Worm (Caenorhabditis elegans) whole organism, late embryonic: ENCODE measurements around the gene T28D6.5.

Experiments used
- C38D4.7 ChIP-seq: fragments of 200-800 bp; sonication (Bioruptor generic); optimal IDR thresholded peaks from 2 replicates; lab custom pipeline; 2018; ENCODE audit warnings: mild to moderate bottlenecking, missing genetic modification characterization, moderate library complexity, missing compliant biosample characterization
- K09A11.1 ChIP-seq: sonication (generic microtip); optimal IDR thresholded peaks from 2 replicates; lab custom pipeline; 2017; ENCODE audit warnings: antibody characterized with exemption, mild to moderate bottlenecking, missing genetic modification characterization, missing compliant biosample characterization; ENCODE audit not compliant: insufficient read depth
- T23F11.4 ChIP-seq: fragments of 200-800 bp; sonication (Bioruptor generic); optimal IDR thresholded peaks from 2 replicates; lab custom pipeline; 2018; ENCODE audit warnings: mild to moderate bottlenecking, missing genetic modification characterization, missing compliant biosample characterization
- Y22D7AL.16 ChIP-seq: sonication (generic microtip); optimal IDR thresholded peaks from 2 replicates; lab custom pipeline; 2016; ENCODE audit warnings: missing genetic modification characterization, missing compliant biosample characterization
- ceh-14 ChIP-seq: sonication (generic microtip); optimal IDR thresholded peaks from 2 replicates; lab custom pipeline; 2016; ENCODE audit warnings: missing genotype, missing genetic modification characterization, missing compliant biosample characterization
- ceh-18 ChIP-seq: sonication (generic microtip); optimal IDR thresholded peaks from 2 replicates; lab custom pipeline; 2016; ENCODE audit warnings: missing genetic modification characterization, missing compliant biosample characterization
- ceh-19 ChIP-seq: fragments of 200-800 bp; sonication (Bioruptor generic); optimal IDR thresholded peaks from 2 replicates; lab custom pipeline; 2018; ENCODE audit warnings: mild to moderate bottlenecking, missing genetic modification characterization, missing compliant biosample characterization
- ceh-2 ChIP-seq: sonication (generic microtip); optimal IDR thresholded peaks from 2 replicates; lab custom pipeline; 2016; ENCODE audit warnings: missing genotype, missing genetic modification characterization, missing compliant biosample characterization
- ceh-22 ChIP-seq: sonication (generic microtip); optimal IDR thresholded peaks from 2 replicates; lab custom pipeline; 2017; ENCODE audit warnings: missing biosample characterization, missing genetic modification characterization
- ceh-24 ChIP-seq: sonication (generic microtip); optimal IDR thresholded peaks from 2 replicates; lab custom pipeline; 2016; ENCODE audit warnings: mild to moderate bottlenecking, missing genetic modification characterization, missing compliant biosample characterization
- ceh-30 ChIP-seq: fragments of 150-350 bp; optimal IDR thresholded peaks from 2 replicates; lab custom pipeline; 2014; ENCODE audit warnings: missing biosample characterization, missing genetic modification characterization
- ceh-31 ChIP-seq: sonication (generic microtip); optimal IDR thresholded peaks from 2 replicates; lab custom pipeline; 2016; ENCODE audit warnings: missing genetic modification characterization, missing compliant biosample characterization
- ceh-9 ChIP-seq: sonication (generic microtip); optimal IDR thresholded peaks from 2 replicates; lab custom pipeline; 2016; ENCODE audit warnings: mild to moderate bottlenecking, missing genetic modification characterization, inconsistent platforms, missing compliant biosample characterization
- che-1 ChIP-seq: sonication (generic microtip); optimal IDR thresholded peaks from 2 replicates; lab custom pipeline; 2016; ENCODE audit warnings: mild to moderate bottlenecking, missing genetic modification characterization, missing compliant biosample characterization
- dve-1 ChIP-seq: sonication (generic microtip); optimal IDR thresholded peaks from 2 replicates; lab custom pipeline; 2017; ENCODE audit warnings: antibody characterized with exemption, mild to moderate bottlenecking, missing genetic modification characterization, missing compliant biosample characterization
- elt-4 ChIP-seq: sonication (generic microtip); optimal IDR thresholded peaks from 2 replicates; lab custom pipeline; 2016; ENCODE audit warnings: missing genetic modification characterization, missing compliant biosample characterization
- eyg-1 ChIP-seq: sonication (generic microtip); optimal IDR thresholded peaks from 2 replicates; lab custom pipeline; 2016; ENCODE audit warnings: missing genotype, missing genetic modification characterization, missing compliant biosample characterization
- gmeb-2 ChIP-seq: sonication (generic microtip); optimal IDR thresholded peaks from 2 replicates; lab custom pipeline; 2016; ENCODE audit warnings: missing genetic modification characterization, inconsistent platforms, missing compliant biosample characterization
- hlh-13 ChIP-seq: fragments of 200-800 bp; sonication (Bioruptor generic); optimal IDR thresholded peaks from 2 replicates; lab custom pipeline; 2018; ENCODE audit warnings: mild to moderate bottlenecking, missing genetic modification characterization, missing compliant biosample characterization
- hlh-30 ChIP-seq: sonication (generic microtip); optimal IDR thresholded peaks from 2 replicates; lab custom pipeline; 2017; ENCODE audit warnings: antibody characterized with exemption, missing genetic modification characterization, missing compliant biosample characterization; ENCODE audit not compliant: insufficient read depth
- hlh-8 ChIP-seq: sonication (generic microtip); optimal IDR thresholded peaks from 2 replicates; lab custom pipeline; 2016; ENCODE audit warnings: missing genotype, missing genetic modification characterization, missing compliant biosample characterization
- lim-6 ChIP-seq: sonication (generic microtip); optimal IDR thresholded peaks from 2 replicates; lab custom pipeline; 2016; ENCODE audit warnings: missing genetic modification characterization, missing compliant biosample characterization
- lin-11 ChIP-seq: fragments of 200-800 bp; sonication (Bioruptor generic); optimal IDR thresholded peaks from 2 replicates; lab custom pipeline; 2018; ENCODE audit warnings: mild to moderate bottlenecking, missing genetic modification characterization, missing compliant biosample characterization
- madf-2 ChIP-seq: sonication (generic microtip); optimal IDR thresholded peaks from 2 replicates; lab custom pipeline; 2017; ENCODE audit warnings: missing genetic modification characterization, missing compliant biosample characterization
- mec-3 ChIP-seq: sonication (generic microtip); optimal IDR thresholded peaks from 2 replicates; lab custom pipeline; 2016; ENCODE audit warnings: borderline replicate concordance, missing genetic modification characterization, missing compliant biosample characterization
- nfya-1 ChIP-seq: sonication (generic microtip); optimal IDR thresholded peaks from 2 replicates; lab custom pipeline; 2017; ENCODE audit warnings: missing genetic modification characterization, mild to moderate bottlenecking, missing compliant biosample characterization, antibody characterized with exemption, moderate library complexity
- nhr-11 ChIP-seq: fragments of 150-350 bp; optimal IDR thresholded peaks from 2 replicates; lab custom pipeline; 2014; ENCODE audit warnings: missing biosample characterization, missing genetic modification characterization
- nhr-232 ChIP-seq: sonication (generic microtip); optimal IDR thresholded peaks from 2 replicates; lab custom pipeline; 2016; ENCODE audit warnings: missing genetic modification characterization, missing compliant biosample characterization
- pag-3 ChIP-seq: sonication (generic microtip); optimal IDR thresholded peaks from 2 replicates; lab custom pipeline; 2016; ENCODE audit warnings: missing compliant biosample characterization, missing genetic modification characterization, borderline replicate concordance
- pqm-1 ChIP-seq: sonication (generic microtip); optimal IDR thresholded peaks from 2 replicates; lab custom pipeline; 2016; ENCODE audit warnings: missing genetic modification characterization, missing compliant biosample characterization
- pros-1 ChIP-seq: fragments of 150-350 bp; optimal IDR thresholded peaks from 2 replicates; lab custom pipeline; 2014; ENCODE audit warnings: missing biosample characterization, missing genetic modification reagents, missing genetic modification characterization
- ref-2 ChIP-seq: sonication (generic microtip); optimal IDR thresholded peaks from 2 replicates; lab custom pipeline; 2016; ENCODE audit warnings: missing genetic modification characterization, missing compliant biosample characterization
- rnt-1 ChIP-seq: sonication (generic microtip); optimal IDR thresholded peaks from 2 replicates; lab custom pipeline; 2016; ENCODE audit warnings: missing genetic modification characterization, missing compliant biosample characterization
- sox-2 ChIP-seq: fragments of 200-800 bp; sonication (Bioruptor generic); IDR thresholded peaks from 2 replicates; pipeline ENCODE4 v1.3.6; 2022; ENCODE audit warnings: missing genetic modification reagents, missing genetic modification characterization, missing compliant biosample characterization
- syd-9 ChIP-seq: sonication (generic microtip); optimal IDR thresholded peaks from 2 replicates; lab custom pipeline; 2016; ENCODE audit warnings: mild to moderate bottlenecking, missing genetic modification characterization, moderate library complexity, missing compliant biosample characterization
- tbx-7 ChIP-seq: sonication (generic microtip); optimal IDR thresholded peaks from 2 replicates; lab custom pipeline; 2016; ENCODE audit warnings: missing genotype, missing genetic modification characterization, missing compliant biosample characterization
- unc-3 ChIP-seq, 2 experiments: fragments of 200-800 bp in 1 of 2; sonication (Bioruptor generic) in 1 of 2; sonication (generic microtip) in 1 of 2; conservative IDR thresholded peaks in 1 of 2; optimal IDR thresholded peaks in 1 of 2; 2 replicates each; pipeline versions ENCODE4 v1.3.6 to Lab custom; 2016 to 2022; ENCODE audit warnings: missing compliant biosample characterization in 2 of 2, missing genetic modification characterization in 2 of 2, missing genetic modification reagents in 1 of 2
- unc-42 ChIP-seq: sonication (generic microtip); optimal IDR thresholded peaks from 2 replicates; lab custom pipeline; 2016; ENCODE audit warnings: missing genotype, missing genetic modification characterization, missing compliant biosample characterization
- unc-55 ChIP-seq: sonication (generic microtip); optimal IDR thresholded peaks from 2 replicates; lab custom pipeline; 2017; ENCODE audit warnings: missing biosample characterization, missing genetic modification reagents, missing genetic modification characterization
- unc-86 ChIP-seq: sonication (generic microtip); optimal IDR thresholded peaks from 2 replicates; lab custom pipeline; 2016; ENCODE audit warnings: missing genetic modification characterization, missing compliant biosample characterization
- zip-5 ChIP-seq: sonication (generic microtip); optimal IDR thresholded peaks from 2 replicates; lab custom pipeline; 2016; ENCODE audit warnings: missing genetic modification characterization, missing compliant biosample characterization

The T28D6.5 gene

DNA sequence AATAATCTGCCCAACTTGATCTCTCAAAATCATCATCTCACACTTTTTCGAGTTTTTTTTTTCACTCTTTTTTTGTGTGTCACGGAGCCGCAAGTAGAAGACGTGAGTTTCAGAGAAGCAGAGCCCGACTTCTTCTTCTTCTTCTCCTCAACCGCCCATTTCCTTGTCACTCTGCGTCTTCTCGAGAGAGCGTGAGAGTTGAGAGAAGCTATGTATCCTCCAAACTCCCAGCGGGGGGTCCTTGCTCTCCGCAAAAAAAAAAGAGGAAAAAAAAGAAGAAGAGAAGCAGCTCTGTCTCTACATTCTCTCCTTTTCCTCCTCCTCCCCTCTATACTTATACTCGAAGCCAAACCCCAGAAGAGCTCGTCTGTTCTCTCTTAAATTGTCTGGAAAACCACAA is 864 bp downstream of the T28D6.5 start:
- no peak for TF ChIP-seq lim-6 (tag; lab: Kevin White, UChicago)
- no peak for TF ChIP-seq zip-5
- TF ChIP-seq ref-2 (tag; lab: Kevin White, UChicago): peak; percentile 40
- TF ChIP-seq ceh-24 (tag; lab: Kevin White, UChicago): no peak
- TF ChIP-seq gmeb-2 (tag; lab: Kevin White, UChicago): no peak
- no peak for TF ChIP-seq C38D4.7 (GFP tag; lab: Kevin White, UChicago)
- TF ChIP-seq syd-9 (tag; lab: Kevin White, UChicago): no peak
- TF ChIP-seq eyg-1 (tag; lab: Kevin White, UChicago): no peak
- no peak for TF ChIP-seq hlh-13
- TF ChIP-seq lin-11 (tag; lab: Kevin White, UChicago): no peak
- no peak for TF ChIP-seq hlh-30 (tag; lab: Kevin White, UChicago)
- TF ChIP-seq unc-55 (GFP tag; lab: Kevin White, UChicago): no peak
- TF ChIP-seq unc-42: peak; percentile 48
- no peak for TF ChIP-seq K09A11.1
- no peak for TF ChIP-seq elt-4 (tag; lab: Kevin White, UChicago)
- TF ChIP-seq ceh-2: no peak
- no peak for TF ChIP-seq T23F11.4 (GFP tag; lab: Kevin White, UChicago)
- TF ChIP-seq nhr-11: no peak
- no peak for TF ChIP-seq ceh-14 (tag; lab: Kevin White, UChicago)
- no peak for TF ChIP-seq ceh-22 (tag; lab: Kevin White, UChicago)
- TF ChIP-seq pag-3: no peak
- no peak for TF ChIP-seq unc-86 (tag; lab: Kevin White, UChicago)
- no peak for TF ChIP-seq che-1 (tag; lab: Kevin White, UChicago)
- TF ChIP-seq ceh-18 (tag; lab: Kevin White, UChicago): peak; percentile 28
- no peak for TF ChIP-seq unc-3 (GFP tag; conservative IDR thresholded peaks at IDR 0.05; lab: Robert Waterston, UW)
- TF ChIP-seq unc-3 (tag; optimal IDR thresholded peaks at IDR 0.05; lab: Kevin White, UChicago): no peak
- TF ChIP-seq nhr-232: no peak
- TF ChIP-seq hlh-8 (tag; lab: Kevin White, UChicago): no peak
- peak; percentile 24 for TF ChIP-seq ceh-31 (tag; lab: Kevin White, UChicago)
- no peak for TF ChIP-seq madf-2 (tag; lab: Kevin White, UChicago)
- TF ChIP-seq pros-1: no peak

DNA sequence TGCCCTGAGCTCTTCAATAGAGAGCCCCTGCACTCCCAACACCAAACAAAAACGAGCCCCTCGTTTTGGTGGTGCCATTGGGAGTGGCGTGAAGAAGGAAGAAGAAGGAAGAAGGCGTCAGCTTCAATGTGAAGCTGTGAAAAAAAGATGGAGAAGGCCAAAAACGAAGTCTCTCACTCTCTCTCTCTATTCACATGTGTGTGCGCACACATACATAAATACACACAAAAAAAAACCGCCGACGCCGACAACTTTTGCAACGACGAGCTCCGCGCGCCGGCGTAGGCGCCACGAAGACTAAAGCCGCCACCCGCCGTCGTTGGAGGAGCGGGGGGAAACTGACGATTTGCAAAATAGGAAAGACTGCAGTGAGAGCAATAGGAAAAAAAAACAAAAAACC is 2.6 kb downstream of the T28D6.5 start:
- TF ChIP-seq sox-2 (no peak), ceh-19 (GFP tag; lab: Kevin White, UChicago) (no peak), dve-1 (no peak), syd-9 (tag; lab: Kevin White, UChicago) (no peak), tbx-7 (tag; lab: Kevin White, UChicago) (no peak), ceh-30 (tag; lab: Kevin White, UChicago) (no peak), rnt-1 (tag; lab: Kevin White, UChicago) (no peak), pqm-1 (no peak), Y22D7AL.16 (no peak)
- TF ChIP-seq, all 69 proteins: peak for 0

DNA sequence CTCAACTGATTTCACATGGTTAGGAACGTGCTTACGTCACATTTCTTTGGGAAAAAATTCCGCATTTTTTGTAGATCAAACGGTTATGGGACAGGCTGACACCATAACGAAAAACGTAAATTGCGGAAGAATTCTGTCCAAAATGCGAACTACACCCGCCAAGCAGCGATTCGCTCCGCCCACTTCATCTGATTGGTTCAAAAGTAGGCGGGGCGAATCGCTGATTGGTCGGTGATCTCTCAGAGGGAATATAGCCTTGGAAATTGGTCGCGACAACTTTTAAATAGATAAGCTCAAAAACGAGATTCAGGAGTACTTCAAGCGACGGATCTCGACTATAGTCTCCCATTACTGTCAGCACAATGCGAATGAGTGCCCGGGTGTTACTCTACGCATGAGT is 4.1 kb downstream of the T28D6.5 start:
- no peak for TF ChIP-seq ceh-9
- no peak for TF ChIP-seq ceh-31 (tag; lab: Kevin White, UChicago)
- TF ChIP-seq K09A11.1: no peak
- peak; percentile 71 for TF ChIP-seq nfya-1 (tag; lab: Kevin White, UChicago)
- no peak for TF ChIP-seq mec-3 (tag; lab: Kevin White, UChicago)
- TF ChIP-seq, all 69 proteins: peak for 1
